Fruit fly (Drosophila melanogaster): ENCODE measurements around the gene CAH2.

CAH2 gene

dm6 chr3L:12222945-12223634 is 45.7 kb downstream of the CAH2 start (continued):
- TF ChIP-seq CG12071 (GFP tag; optimal IDR thresholded peaks at IDR 0.05) (no peak), Dp (GFP tag; optimal IDR thresholded peaks at IDR 0.05) (no peak), disco-r (GFP tag; optimal IDR thresholded peaks at IDR 0.05) (no peak), Adf1 (GFP tag; IDR thresholded peaks at IDR 0.05) (no peak), gro (GFP tag; optimal IDR thresholded peaks at IDR 0.05) (no peak), CG4707 (GFP tag; optimal IDR thresholded peaks at IDR 0.05) (no peak), Lhr (GFP tag; optimal IDR thresholded peaks at IDR 0.05) (no peak), trem (tag; optimal IDR thresholded peaks at IDR 0.05) (no peak), dimm (GFP tag; IDR thresholded peaks at IDR 0.05) (0 out of 2 replicates have a peak, but pooled peaks have one; percentile 9), CG9932 (GFP tag; IDR thresholded peaks at IDR 0.05) (no peak), CG1647 (GFP tag; optimal IDR thresholded peaks at IDR 0.05) (no peak), CG7745 (tag; optimal IDR thresholded peaks at IDR 0.05) (no peak), Ets65A (GFP tag) (no peak), sob (GFP tag; IDR thresholded peaks at IDR 0.05) (peak; percentile 45), Vsx1 (GFP tag; optimal IDR thresholded peaks at IDR 0.05) (no peak), CG8388 (GFP tag; optimal IDR thresholded peaks at IDR 0.05) (no peak), Camta (GFP tag; optimal IDR thresholded peaks at IDR 0.05) (no peak), ind (GFP tag; optimal IDR thresholded peaks at IDR 0.05) (no peak), CG16815 (GFP tag; optimal IDR thresholded peaks at IDR 0.05) (no peak), Med (GFP tag) (peak; percentile 78), tin (GFP tag; optimal IDR thresholded peaks at IDR 0.05) (no peak), Atf3 (GFP tag; optimal IDR thresholded peaks at IDR 0.05) (no peak), CG4424 (GFP tag; optimal IDR thresholded peaks at IDR 0.05) (peak; percentile 2), chm (GFP tag; IDR thresholded peaks at IDR 0.05) (peak; percentile 39; the same call in 1 of the 2 replicates), CG3281 (GFP tag; optimal IDR thresholded peaks at IDR 0.05) (no peak), CG7372 (GFP tag; IDR thresholded peaks at IDR 0.05) (no peak), Eip74EF (GFP tag; optimal IDR thresholded peaks at IDR 0.05) (no peak), dati (GFP tag; IDR thresholded peaks at IDR 0.05) (no peak), YL-1 (GFP tag; optimal IDR thresholded peaks at IDR 0.05) (no peak), Sox100B (GFP tag; optimal IDR thresholded peaks at IDR 0.05) (peak; percentile 33), yki (optimal IDR thresholded peaks at IDR 0.05) (no peak), Hmx (GFP tag; optimal IDR thresholded peaks at IDR 0.05) (no peak), CG17829 (tag; optimal IDR thresholded peaks at IDR 0.05) (no peak), CG15514 (GFP tag; optimal IDR thresholded peaks at IDR 0.05) (no peak), Chrac-16 (GFP tag; optimal IDR thresholded peaks at IDR 0.05) (no peak), CG3995 (GFP tag; optimal IDR thresholded peaks at IDR 0.05) (no peak), CG12236 (GFP tag; optimal IDR thresholded peaks at IDR 0.05) (no peak), sisA (GFP tag; IDR thresholded peaks at IDR 0.05) (0 out of 2 replicates have a peak, but pooled peaks have one; percentile 6), Dip2 (GFP tag; IDR thresholded peaks at IDR 0.05) (no peak), zen (tag; optimal IDR thresholded peaks at IDR 0.05) (no peak), CG1603 (tag; optimal IDR thresholded peaks at IDR 0.05) (no peak), CG4282 (GFP tag; optimal IDR thresholded peaks at IDR 0.05) (no peak), NC2α (GFP tag; optimal IDR thresholded peaks at IDR 0.05) (no peak), pho (GFP tag; optimal IDR thresholded peaks at IDR 0.05) (no peak), CG6765 (GFP tag; optimal IDR thresholded peaks at IDR 0.05) (no peak), crc (GFP tag; optimal IDR thresholded peaks at IDR 0.05) (no peak), da (GFP tag; optimal IDR thresholded peaks at IDR 0.05) (no peak), sens-2 (GFP tag; IDR thresholded peaks at IDR 0.05) (no peak; the same call in 1 of the 2 replicates), CG10147 (GFP tag; optimal IDR thresholded peaks at IDR 0.05) (no peak), pb (GFP tag; optimal IDR thresholded peaks at IDR 0.05) (no peak), CG34224 (GFP tag; IDR thresholded peaks at IDR 0.05; ENCODE audit: partially characterized antibody) (no peak)
